Worm (Caenorhabditis elegans) whole organism, L3 larva: Measurements from ENCODE around the gene sdz-12.
"Not testable (repeated sequence)": the region's sequence is repeated elsewhere in the genome, so short reads cannot be mapped to it uniquely, and the experiment has no call there.

Experiments used
- ZK546.5 ChIP-seq: sonication (generic microtip); optimal IDR thresholded peaks from 2 replicates; lab custom pipeline; 2017; ENCODE audit warnings: missing biosample characterization, missing genetic modification characterization
- aly-2 ChIP-seq: fragments of 150-350 bp; optimal IDR thresholded peaks from 2 replicates; lab custom pipeline; 2014; ENCODE audit warnings: missing biosample characterization, missing genetic modification characterization
- ama-1 ChIP-seq: fragments of 150-350 bp; optimal IDR thresholded peaks from 2 replicates; lab custom pipeline; 2018
- ceh-16 ChIP-seq: sonication (generic microtip); optimal IDR thresholded peaks from 2 replicates; lab custom pipeline; 2017; ENCODE audit warnings: missing biosample characterization, missing genetic modification characterization
- ceh-28 ChIP-seq: fragments of 150-350 bp; optimal IDR thresholded peaks from 2 replicates; lab custom pipeline; 2014; ENCODE audit warnings: missing biosample characterization, missing genetic modification reagents, missing genetic modification characterization
- ceh-9 ChIP-seq: sonication (generic microtip); optimal IDR thresholded peaks from 2 replicates; lab custom pipeline; 2018; ENCODE audit warnings: missing biosample characterization, missing genetic modification characterization
- egl-27 ChIP-seq: sonication (generic microtip); optimal IDR thresholded peaks from 4 replicates; lab custom pipeline; 2017; ENCODE audit warnings: missing biosample characterization, missing genetic modification reagents, missing genetic modification characterization
- egl-5 ChIP-seq: fragments of 150-350 bp; optimal IDR thresholded peaks from 2 replicates; lab custom pipeline; 2017; ENCODE audit warnings: missing biosample characterization, missing genetic modification reagents, missing genetic modification characterization, inconsistent platforms
- elt-3 ChIP-seq, 3 experiments: fragments of 150-350 bp in 1 of 3; sonication (generic microtip) in 2 of 3; optimal IDR thresholded peaks; 2 replicates in 2 of 3; 4 replicates in 1 of 3; lab custom pipeline; 2014 to 2017; ENCODE audit warnings: missing biosample characterization in 3 of 3, missing genetic modification characterization in 3 of 3
- eor-1 ChIP-seq, 2 experiments: fragments of 150-350 bp; optimal IDR thresholded peaks; 2 replicates each; lab custom pipeline; 2014 to 2018; ENCODE audit warnings: missing biosample characterization in 2 of 2, missing genetic modification characterization in 2 of 2
- fkh-10 ChIP-seq: sonication (generic microtip); optimal IDR thresholded peaks from 2 replicates; lab custom pipeline; 2017; ENCODE audit warnings: missing biosample characterization, missing genetic modification reagents, missing genetic modification characterization
- fkh-2 ChIP-seq: fragments of 150-350 bp; optimal IDR thresholded peaks from 2 replicates; lab custom pipeline; 2014; ENCODE audit warnings: missing biosample characterization, missing genetic modification reagents, missing genetic modification characterization
- fos-1 ChIP-seq: fragments of 150-350 bp; optimal IDR thresholded peaks from 2 replicates; lab custom pipeline; 2014; ENCODE audit warnings: missing biosample characterization, missing genetic modification characterization
- hmg-11 ChIP-seq: sonication (generic microtip); optimal IDR thresholded peaks from 2 replicates; lab custom pipeline; 2016; ENCODE audit warnings: missing genetic modification characterization, missing compliant biosample characterization
- jun-1 ChIP-seq: fragments of 150-350 bp; optimal IDR thresholded peaks from 2 replicates; lab custom pipeline; 2014; ENCODE audit warnings: missing biosample characterization, missing genetic modification reagents, missing genetic modification characterization
- lin-39 ChIP-seq: fragments of 150-350 bp; optimal IDR thresholded peaks from 2 replicates; lab custom pipeline; 2018; ENCODE audit warnings: missing biosample characterization, missing genetic modification reagents, missing genetic modification characterization
- lsy-12 ChIP-seq: sonication (generic microtip); optimal IDR thresholded peaks from 2 replicates; lab custom pipeline; 2016; ENCODE audit warnings: mild to moderate bottlenecking, missing genetic modification characterization, missing compliant biosample characterization
- mdl-1 ChIP-seq: fragments of 150-350 bp; optimal IDR thresholded peaks from 2 replicates; lab custom pipeline; 2014; ENCODE audit warnings: missing biosample characterization, missing genetic modification characterization
- mml-1 ChIP-seq: fragments of 150-350 bp; sonication (generic microtip); optimal IDR thresholded peaks from 3 replicates; lab custom pipeline; 2014; ENCODE audit warnings: missing biosample characterization, missing genetic modification characterization
- nfya-1 ChIP-seq: sonication (generic microtip); optimal IDR thresholded peaks from 2 replicates; lab custom pipeline; 2017; ENCODE audit warnings: missing genetic modification characterization, mild to moderate bottlenecking, missing compliant biosample characterization, antibody characterized with exemption, moderate library complexity; ENCODE audit not compliant: insufficient read depth
- nhr-11 ChIP-seq: fragments of 150-350 bp; optimal IDR thresholded peaks from 2 replicates; lab custom pipeline; 2014; ENCODE audit warnings: missing biosample characterization, missing genetic modification characterization
- nhr-12 ChIP-seq: fragments of 150-350 bp; optimal IDR thresholded peaks from 2 replicates; lab custom pipeline; 2014; ENCODE audit warnings: missing biosample characterization, missing genetic modification characterization
- nhr-237 ChIP-seq: fragments of 150-350 bp; optimal IDR thresholded peaks from 2 replicates; lab custom pipeline; 2014; ENCODE audit warnings: missing biosample characterization, missing genetic modification characterization
- nhr-25 ChIP-seq: sonication (generic microtip); optimal IDR thresholded peaks from 2 replicates; lab custom pipeline; 2017; ENCODE audit warnings: missing biosample characterization, missing genetic modification characterization
- nhr-28 ChIP-seq: fragments of 150-350 bp; optimal IDR thresholded peaks from 2 replicates; lab custom pipeline; 2014; ENCODE audit warnings: missing biosample characterization, missing genetic modification characterization
- nhr-43 ChIP-seq: sonication (generic microtip); optimal IDR thresholded peaks from 2 replicates; lab custom pipeline; 2016; ENCODE audit warnings: mild to moderate bottlenecking, missing genetic modification characterization, missing compliant biosample characterization; ENCODE audit not compliant: poor library complexity, severe bottlenecking
- nhr-67 ChIP-seq: fragments of 150-350 bp; optimal IDR thresholded peaks from 2 replicates; lab custom pipeline; 2014; ENCODE audit warnings: missing biosample characterization, missing genetic modification characterization
- nhr-76 ChIP-seq: fragments of 150-350 bp; sonication (generic microtip); optimal IDR thresholded peaks from 5 replicates; lab custom pipeline; 2014; ENCODE audit warnings: missing biosample characterization, missing genetic modification characterization
- nhr-77 ChIP-seq: fragments of 150-350 bp; optimal IDR thresholded peaks from 2 replicates; lab custom pipeline; 2014; ENCODE audit warnings: missing biosample characterization, missing genetic modification characterization
- pha-4 ChIP-seq: fragments of 150-350 bp; optimal IDR thresholded peaks from 2 replicates; lab custom pipeline; 2014; ENCODE audit warnings: missing biosample characterization, missing genetic modification reagents, missing genetic modification characterization
- pqm-1 ChIP-seq: fragments of 150-350 bp; optimal IDR thresholded peaks from 2 replicates; lab custom pipeline; 2017; ENCODE audit warnings: missing biosample characterization, missing genetic modification characterization, inconsistent platforms
- sea-2 ChIP-seq: fragments of 150-350 bp; sonication (generic microtip); optimal IDR thresholded peaks from 4 replicates; lab custom pipeline; 2014; ENCODE audit warnings: missing biosample characterization, missing genetic modification reagents, missing genetic modification characterization
- skn-1 ChIP-seq: fragments of 150-350 bp; optimal IDR thresholded peaks from 2 replicates; lab custom pipeline; 2014; ENCODE audit warnings: missing biosample characterization, missing genetic modification characterization
- tbx-2 ChIP-seq: sonication (generic microtip); optimal IDR thresholded peaks from 2 replicates; lab custom pipeline; 2016; ENCODE audit warnings: mild to moderate bottlenecking, missing genetic modification characterization, missing compliant biosample characterization
- unc-39 ChIP-seq: sonication (generic microtip); optimal IDR thresholded peaks from 4 replicates; lab custom pipeline; 2017; ENCODE audit warnings: missing biosample characterization, missing genetic modification characterization
- zag-1 ChIP-seq: fragments of 150-350 bp; optimal IDR thresholded peaks from 2 replicates; lab custom pipeline; 2014; ENCODE audit warnings: missing biosample characterization, missing genetic modification characterization
- ztf-4 ChIP-seq: fragments of 150-350 bp; optimal IDR thresholded peaks from 2 replicates; lab custom pipeline; 2014; ENCODE audit warnings: missing biosample characterization, missing genetic modification characterization

The sdz-12 gene

ce11 chrII:3773130-3773529 lies 41.5 kb upstream of the sdz-12 start, which contains the start of gene T24E12.10:
Gene T24E12.10, minus strand, starts transcription at chrII:3773230.
- TF ChIP-seq nhr-43 (tag; lab: Kevin White, UChicago) (no peak), jun-1 (tag; lab: Kevin White, UChicago) (no peak), lsy-12 (tag; lab: Kevin White, UChicago) (no peak), mml-1 (tag; lab: Kevin White, UChicago) (no peak), unc-39 (tag; lab: Kevin White, UChicago) (no peak), nhr-28 (no peak)

- no peak for TF ChIP-seq nhr-237
- TF ChIP-seq pqm-1: no peak
- TF ChIP-seq nhr-67: no peak
- TF ChIP-seq nfya-1 (tag; lab: Kevin White, UChicago): no peak
- TF ChIP-seq egl-27 (tag; lab: Kevin White, UChicago): no peak
- no peak for TF ChIP-seq mml-1 (tag; lab: Kevin White, UChicago)
Observed at ce11 chrII:3771640-3772039, 40.0 kb upstream of the sdz-12 start.

- TF ChIP-seq lin-39 (tag; lab: Kevin White, UChicago) (no peak), nhr-67 (no peak), jun-1 (tag; lab: Kevin White, UChicago) (no peak), mdl-1 (tag; lab: Kevin White, UChicago) (no peak), ztf-4 (tag; lab: Kevin White, UChicago) (no peak)
Observed at ce11 chrII:3764486-3764885, 32.9 kb upstream of the sdz-12 start, which contains the start of gene srx-112. Gene srx-112, minus strand, starts transcription at chrII:3764586.

- not testable (repeated sequence) for TF ChIP-seq nhr-77, nhr-11, ceh-16 (tag; lab: Kevin White, UChicago)
Observed at ce11 chrII:3761599-3761998, 30.0 kb upstream of the sdz-12 start, which contains the start of gene T24E12.6. Gene T24E12.6, minus strand, starts transcription at chrII:3761699.

- no peak for TF ChIP-seq elt-3 (tag; optimal IDR thresholded peaks at IDR 0.05; lab: Kevin White, UChicago)
- no peak for TF ChIP-seq fkh-2 (tag; lab: Kevin White, UChicago)
- no peak for TF ChIP-seq mdl-1 (tag; lab: Kevin White, UChicago)
- TF ChIP-seq eor-1 (tag; optimal IDR thresholded peaks at IDR 0.05; lab: Kevin White, UChicago): no peak
- no peak for TF ChIP-seq ceh-28 (tag; lab: Kevin White, UChicago)
Observed at ce11 chrII:3759010-3759409, 27.4 kb upstream of the sdz-12 start, which contains the start of gene T24E12.12. Gene T24E12.12, plus strand, starts transcription at chrII:3759290.

- no peak for TF ChIP-seq skn-1
- no peak for TF ChIP-seq nhr-11 (tag; lab: Kevin White, UChicago)
- TF ChIP-seq ama-1 (lab: Kevin White, UChicago): no peak
- no peak for TF ChIP-seq egl-5 (tag; lab: Kevin White, UChicago)
- no peak for TF ChIP-seq ztf-4 (tag; lab: Kevin White, UChicago)
- no peak for TF ChIP-seq fkh-2 (tag; lab: Kevin White, UChicago)
- no peak for TF ChIP-seq lsy-12 (tag; lab: Kevin White, UChicago)
- no peak for TF ChIP-seq fos-1 (tag; lab: Kevin White, UChicago)
- TF ChIP-seq sea-2 (GFP tag; lab: Kevin White, UChicago): no peak
- TF ChIP-seq nhr-12 (tag; lab: Kevin White, UChicago): no peak
- TF ChIP-seq aly-2 (tag; lab: Kevin White, UChicago): no peak
- no peak for TF ChIP-seq zag-1 (tag; lab: Kevin White, UChicago)
- TF ChIP-seq nhr-28: no peak
- TF ChIP-seq elt-3 (tag; optimal IDR thresholded peaks at IDR 0.05; lab: Kevin White, UChicago): no peak
- TF ChIP-seq nfya-1 (tag; lab: Kevin White, UChicago): no peak
Observed at ce11 chrII:3757499-3757898, 25.9 kb upstream of the sdz-12 start, which contains the start of gene srx-111. Gene srx-111, plus strand, starts transcription at chrII:3757799.

ce11 chrII:3753598-3753997 lies 22.0 kb upstream of the sdz-12 start, which contains the start of gene rcd-1:
Gene rcd-1, plus strand, starts transcription at chrII:3753898.
- no peak for TF ChIP-seq fkh-2 (tag; lab: Kevin White, UChicago)
- TF ChIP-seq nhr-11 (tag; lab: Kevin White, UChicago): no peak
- no peak for TF ChIP-seq sea-2 (GFP tag; lab: Kevin White, UChicago)
- no peak for TF ChIP-seq nhr-12 (tag; lab: Kevin White, UChicago)
- TF ChIP-seq lsy-12 (tag; lab: Kevin White, UChicago): no peak
- TF ChIP-seq jun-1 (tag; lab: Kevin White, UChicago): no peak
- no peak for TF ChIP-seq pha-4 (tag; lab: Kevin White, UChicago)
- TF ChIP-seq ceh-9: no peak
- TF ChIP-seq hmg-11 (tag; lab: Kevin White, UChicago): no peak
- TF ChIP-seq nhr-25 (tag; lab: Kevin White, UChicago): no peak
- TF ChIP-seq pqm-1: no peak
- TF ChIP-seq ZK546.5 (tag; lab: Kevin White, UChicago): no peak
- no peak for TF ChIP-seq ama-1 (lab: Kevin White, UChicago)
- TF ChIP-seq eor-1 (tag; optimal IDR thresholded peaks at IDR 0.05; lab: Kevin White, UChicago): no peak
- no peak for TF ChIP-seq tbx-2 (tag; lab: Kevin White, UChicago)
- no peak for TF ChIP-seq ceh-16 (tag; lab: Kevin White, UChicago)
- no peak for TF ChIP-seq lin-39 (tag; lab: Kevin White, UChicago)
- TF ChIP-seq nhr-76 (tag; lab: Kevin White, UChicago): no peak
- TF ChIP-seq fkh-10 (GFP tag; lab: Kevin White, UChicago): no peak
- no peak for TF ChIP-seq nhr-77 (tag; lab: Kevin White, UChicago)
